Fruit fly (Drosophila melanogaster) whole organism, embryonic: Measurements from ENCODE around the gene Dpy-30L1.

Source experiments
- Adf1 ChIP-seq: fragments of 200-800 bp; sonication (Bioruptor generic); IDR thresholded peaks from 2 replicates; pipeline ENCODE4 v1.3.6; 2022; ENCODE audit warnings: missing biosample characterization, missing genetic modification characterization
- CG1792 ChIP-seq: fragments of 200-800 bp; sonication (Bioruptor generic); optimal IDR thresholded peaks from 2 replicates; lab custom pipeline; 2016; ENCODE audit warnings: missing biosample characterization, missing genetic modification characterization
- CG3838 ChIP-seq: fragments of 200-800 bp; sonication (Bioruptor generic); optimal IDR thresholded peaks from 3 replicates; lab custom pipeline; 2016; ENCODE audit warnings: missing biosample characterization, missing genetic modification characterization
- CG7839 ChIP-seq: fragments of 200-800 bp; sonication (Bioruptor generic); optimal IDR thresholded peaks from 3 replicates; lab custom pipeline; 2018; ENCODE audit warnings: missing biosample characterization, mild to moderate bottlenecking, missing genetic modification characterization, moderate library complexity
- Gug ChIP-seq: fragments of 200-800 bp; sonication (Bioruptor generic); IDR thresholded peaks from 4 replicates; pipeline ENCODE4 v1.3.6; 2022; ENCODE audit warnings: missing biosample characterization, missing genetic modification characterization
- Stat92E ChIP-seq, 3 experiments: fragments of >200 bp in 2 of 3; fragments of 200-800 bp in 1 of 3; sonication (Bioruptor generic) in 1 of 3; optimal IDR thresholded peaks; 2 replicates each; lab custom pipeline; 2017 to 2019; ENCODE audit warnings: missing biosample characterization in 3 of 3, missing genetic modification characterization in 3 of 3, mild to moderate bottlenecking in 1 of 3, moderate library complexity in 1 of 3
- crp ChIP-seq, 2 experiments: fragments of 200-800 bp; sonication (Bioruptor generic); optimal IDR thresholded peaks; 2 replicates in 1 of 2; 3 replicates in 1 of 2; lab custom pipeline; 2017; ENCODE audit warnings: missing biosample characterization in 2 of 2, missing genetic modification characterization in 2 of 2, mild to moderate bottlenecking in 1 of 2, moderate library complexity in 1 of 2
- pita ChIP-seq: fragments of 200-800 bp; sonication (Bioruptor generic); optimal IDR thresholded peaks from 2 replicates; lab custom pipeline; 2017; ENCODE audit warnings: missing biosample characterization, mild to moderate bottlenecking, missing genetic modification characterization

DNA sequence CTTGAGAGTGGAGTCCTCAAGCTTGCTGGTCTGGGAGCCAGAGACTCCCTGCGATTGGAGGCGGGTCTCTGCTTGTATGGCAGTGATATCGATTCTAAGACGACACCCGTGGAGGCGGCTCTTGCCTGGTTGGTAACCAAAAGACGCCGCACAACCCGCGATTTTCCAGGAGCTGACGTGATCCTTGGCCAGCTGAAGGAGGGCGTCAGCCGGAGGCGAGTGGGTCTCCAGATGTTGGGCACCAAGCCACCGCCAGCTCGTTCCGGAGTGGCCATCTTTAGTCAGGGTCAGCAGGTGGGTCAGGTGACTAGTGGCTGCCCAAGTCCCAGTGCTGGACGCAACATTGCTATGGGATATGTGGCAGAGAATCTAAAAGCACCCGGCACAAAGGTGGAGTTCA lies 28.0 kb upstream of the Dpy-30L1 start:
- TF ChIP-seq Adf1 (GFP tag; lab: Robert Waterston, UW) (no peak), Gug (GFP tag; lab: Robert Waterston, UW) (no peak), Stat92E (GFP tag; optimal IDR thresholded peaks at IDR 0.05; lab: Kevin White, UChicago) (no peak), CG3838 (no peak), crp (GFP tag; optimal IDR thresholded peaks at IDR 0.05; lab: Kevin White, UChicago) (no peak), pita (GFP tag; lab: Kevin White, UChicago) (no peak), CG7839 (no peak), CG1792 (GFP tag; lab: Kevin White, UChicago) (no peak)
